Worm (Caenorhabditis elegans) whole organism, L1 larva: ENCODE data around the gene nspc-19.

Source experiments
- efl-1 ChIP-seq, 4 experiments: fragments of 150-350 bp; optimal IDR thresholded peaks in 3 of 4; peaks in 1 of 4; 1 replicate in 1 of 4; 2 replicates in 3 of 4; lab custom pipeline; 2014; ENCODE audit warnings: missing biosample characterization in 2 of 4, missing genetic modification characterization in 2 of 4, missing genetic modification reagents in 2 of 4
- mab-9 ChIP-seq: fragments of 200-800 bp; sonication (Bioruptor generic); IDR thresholded peaks from 2 replicates; pipeline ENCODE4 v1.3.6; 2022; ENCODE audit warnings: missing genetic modification reagents, missing genetic modification characterization, missing compliant biosample characterization

DNA sequence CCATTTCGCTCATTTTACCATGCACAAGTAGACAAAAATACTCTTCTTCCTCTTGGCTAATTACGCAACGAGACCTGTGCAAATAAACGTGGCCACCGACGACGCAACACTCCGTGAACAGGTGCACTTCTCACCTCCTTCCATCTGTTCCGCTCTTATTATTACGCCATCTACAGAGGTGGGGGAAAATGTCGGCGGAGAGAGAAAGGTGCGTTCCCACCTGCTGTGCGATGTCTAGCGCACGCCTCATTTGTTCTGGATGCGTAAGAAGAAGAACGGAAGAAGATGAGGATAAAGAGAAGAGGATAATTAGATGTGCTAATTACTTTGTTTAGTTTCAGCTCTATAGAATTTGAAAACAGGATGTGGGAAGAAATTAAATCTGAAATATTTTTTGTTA is 42.0 kb upstream of the nspc-19 start:
- TF ChIP-seq efl-1 (optimal IDR thresholded peaks at IDR 0.05; lab: Kevin White, UChicago), result no peak
- no peak for TF ChIP-seq efl-1 (GFP tag; optimal IDR thresholded peaks at IDR 0.05 in 1 of 2; lab: Kevin White, UChicago)
- no peak for TF ChIP-seq mab-9
